Worm (Caenorhabditis elegans) whole organism, dauer: ENCODE data around the gene ZK938.1.
"Not testable (repeated sequence)": the region's sequence is repeated elsewhere in the genome, so short reads cannot be mapped to it uniquely, and the experiment has no call there.

Source experiments
- unc-62 ChIP-seq: sonication (generic microtip); optimal IDR thresholded peaks from 2 replicates; lab custom pipeline; 2017; ENCODE audit warnings: missing biosample characterization, missing genetic modification reagents, missing genetic modification characterization

Gene ZK938.1

ce11 chrII:9833855-9834254 lies 4.6 kb downstream of the ZK938.1 start, which contains the start of gene ZK938.3:
TSS of gene ZK938.3 (minus strand) at chrII:9833955.
- TF ChIP-seq unc-62 (GFP tag; lab: Kevin White, UChicago), result no peak

DNA sequence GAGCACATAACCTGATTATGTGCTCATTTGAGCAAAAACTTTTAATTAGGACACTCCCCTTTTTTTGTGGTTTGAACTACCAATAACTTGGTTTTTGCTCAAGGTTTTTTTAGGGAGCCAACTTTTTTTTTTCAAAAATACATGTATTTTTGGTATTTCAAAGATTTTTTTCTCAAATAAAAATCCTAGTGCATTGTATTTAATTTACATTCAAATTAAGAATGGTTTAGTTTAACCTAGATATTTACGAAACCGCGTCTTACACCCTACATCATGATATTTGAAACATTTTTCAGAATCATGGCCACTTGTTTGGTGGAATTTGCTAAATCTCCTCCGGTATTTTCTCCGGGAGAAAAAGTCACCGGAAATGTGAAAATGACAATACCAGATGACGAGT lies 5.7 kb downstream of the ZK938.1 start, which contains the start of gene arrd-5:
TSS of gene arrd-5 (plus strand) at position 301 of the 400 bp plus-strand sequence.
- no peak for TF ChIP-seq unc-62 (GFP tag; lab: Kevin White, UChicago)

ce11 chrII:9835958-9836357 lies 6.8 kb downstream of the ZK938.1 start:
- no peak for TF ChIP-seq unc-62 (GFP tag; lab: Kevin White, UChicago)

- TF ChIP-seq unc-62 (GFP tag; lab: Kevin White, UChicago), result no peak
These were observed 9.2 kb downstream of the ZK938.1 start, which contains the start of gene arrd-4 for ce11 chrII:9838260-9838935. TSS of gene arrd-4 (minus strand) at chrII:9838310.

DNA sequence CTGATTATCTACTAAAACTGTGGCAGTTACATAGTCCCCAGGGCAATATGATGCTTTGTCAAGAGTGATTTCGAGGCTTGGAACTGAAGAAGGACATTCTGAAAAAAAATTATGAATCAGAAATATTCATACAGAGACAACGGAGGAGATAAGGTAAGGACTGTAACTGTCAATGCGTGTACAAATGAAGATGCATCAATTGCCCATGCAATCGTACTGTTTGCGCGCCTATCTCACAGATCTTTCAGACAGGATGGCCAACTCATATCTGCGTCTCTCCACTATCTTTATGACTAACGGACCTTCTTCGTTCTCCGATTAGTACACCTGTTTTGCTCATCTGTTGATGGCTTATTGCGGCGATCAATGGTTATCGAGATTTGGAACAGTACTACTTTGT lies 11.1 kb downstream of the ZK938.1 start, which contains the start of gene ZK938.11:
TSS of gene ZK938.11 (minus strand) at position 101 of the 400 bp plus-strand sequence.
- TF ChIP-seq unc-62 (GFP tag; lab: Kevin White, UChicago), result no peak

DNA sequence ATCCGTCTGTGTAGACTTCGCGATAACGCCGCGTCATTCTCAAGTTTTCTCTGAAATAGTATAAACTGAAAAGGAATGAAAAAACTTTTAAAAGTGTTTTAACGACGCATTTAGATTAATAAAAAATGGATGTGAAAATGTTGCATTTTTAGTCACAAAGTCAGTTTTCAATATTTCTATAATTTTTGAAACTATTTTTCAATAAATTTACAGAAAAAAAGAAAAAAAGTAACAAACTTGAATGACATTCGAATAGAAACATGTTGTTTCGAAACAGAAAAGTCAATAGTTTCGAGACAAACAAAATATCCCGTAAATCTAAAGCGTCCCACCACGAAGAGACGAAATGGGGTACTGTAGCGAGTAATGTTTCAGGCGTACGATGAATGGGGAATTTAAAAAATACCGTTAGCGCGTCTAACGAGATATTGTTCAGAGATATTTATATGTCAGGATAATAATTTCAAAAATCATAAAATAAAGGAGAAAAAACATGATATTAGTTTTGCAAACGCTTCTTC lies 12.8 kb downstream of the ZK938.1 start, which contains the start of gene rnh-1.2:
TSS of gene rnh-1.2 (minus strand) at position 51 of the 521 bp plus-strand sequence.
- TF ChIP-seq unc-62 (GFP tag; lab: Kevin White, UChicago), result no peak

DNA sequence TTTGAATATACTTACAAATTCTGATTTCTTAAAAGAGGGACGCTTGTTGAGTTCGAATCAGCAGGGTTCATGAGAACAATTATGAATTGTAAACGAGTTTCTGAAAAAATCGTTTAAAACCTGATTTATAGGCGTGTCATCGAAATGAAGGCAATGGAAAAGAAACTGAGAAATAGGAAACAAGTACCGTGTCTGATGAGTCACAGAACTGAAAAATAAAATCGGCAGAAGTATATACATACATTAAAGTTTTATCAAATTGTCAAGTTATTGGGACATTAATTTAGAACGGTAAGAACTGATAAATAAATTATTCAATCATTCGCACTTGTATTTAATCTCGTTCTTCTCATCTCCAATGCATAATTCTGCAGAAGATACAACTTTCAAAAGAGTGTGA lies 16.0 kb downstream of the ZK938.1 start, which contains the start of gene chil-9:
TSS of gene chil-9 (minus strand) at position 101 of the 400 bp plus-strand sequence.
- TF ChIP-seq unc-62 (GFP tag; lab: Kevin White, UChicago), result no peak

- TF ChIP-seq unc-62 (GFP tag; lab: Kevin White, UChicago), result no peak
These were observed 20.3 kb downstream of the ZK938.1 start, which contains the start of gene old-2 for ce11 chrII:9849497-9849896. TSS of gene old-2 (minus strand) at chrII:9849597.

ce11 chrII:9850945-9851344 lies 21.7 kb downstream of the ZK938.1 start, which contains the start of gene ZK938.10:
TSS of gene ZK938.10 (minus strand) at chrII:9851045.
- TF ChIP-seq unc-62 (GFP tag; lab: Kevin White, UChicago), result no peak

DNA sequence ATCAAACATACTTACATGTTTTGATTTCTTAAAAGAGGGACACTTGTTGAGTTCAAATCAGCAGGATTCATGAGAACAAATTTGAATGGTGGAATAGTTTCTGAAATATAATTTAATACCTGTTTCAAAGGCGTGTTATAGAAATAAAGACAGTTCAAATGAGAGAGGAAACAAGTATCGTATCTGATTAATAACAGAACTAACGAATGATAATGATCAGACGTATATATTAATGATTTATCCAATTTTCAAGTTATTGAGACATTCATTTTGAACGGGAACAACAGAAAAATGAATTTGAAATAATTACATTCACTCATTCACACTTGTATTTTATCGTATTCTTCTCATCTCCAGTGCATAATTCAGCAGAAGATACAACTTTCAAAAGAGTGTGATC lies 26.4 kb downstream of the ZK938.1 start, which contains the start of gene chil-4:
TSS of gene chil-4 (minus strand) at position 101 of the 400 bp plus-strand sequence.
- TF ChIP-seq unc-62 (GFP tag; lab: Kevin White, UChicago), result no peak

ce11 chrII:9857791-9858190 lies 28.6 kb downstream of the ZK938.1 start, which contains the start of gene chil-6:
TSS of gene chil-6 (minus strand) at chrII:9857891.
- no peak for TF ChIP-seq unc-62 (GFP tag; lab: Kevin White, UChicago)

DNA sequence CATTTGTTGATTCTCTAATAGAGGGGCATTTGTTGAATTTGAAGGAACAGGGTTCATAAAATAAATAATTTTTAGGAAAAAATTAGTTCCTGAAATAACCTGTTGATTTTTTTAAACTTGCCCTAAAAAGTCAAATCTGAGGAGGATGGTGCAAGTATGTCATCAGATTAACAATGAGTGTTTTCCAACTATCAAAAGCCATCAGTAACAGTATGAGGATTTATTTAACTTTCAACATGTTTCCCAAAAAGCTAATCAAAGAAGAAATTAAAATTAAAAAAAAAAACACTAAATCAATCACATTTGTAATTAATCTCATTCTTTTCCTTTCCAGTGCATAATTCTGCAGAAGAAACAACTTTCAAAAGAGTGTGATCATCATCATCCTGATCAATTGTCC lies 30.4 kb downstream of the ZK938.1 start, which contains the start of gene chil-5:
TSS of gene chil-5 (minus strand) at position 101 of the 400 bp plus-strand sequence.
- no peak for TF ChIP-seq unc-62 (GFP tag; lab: Kevin White, UChicago)

- TF ChIP-seq unc-62 (GFP tag; lab: Kevin White, UChicago), result no peak
These were observed 32.2 kb downstream of the ZK938.1 start, which contains the start of gene chil-3 for ce11 chrII:9861394-9861793. TSS of gene chil-3 (minus strand) at chrII:9861494.

DNA sequence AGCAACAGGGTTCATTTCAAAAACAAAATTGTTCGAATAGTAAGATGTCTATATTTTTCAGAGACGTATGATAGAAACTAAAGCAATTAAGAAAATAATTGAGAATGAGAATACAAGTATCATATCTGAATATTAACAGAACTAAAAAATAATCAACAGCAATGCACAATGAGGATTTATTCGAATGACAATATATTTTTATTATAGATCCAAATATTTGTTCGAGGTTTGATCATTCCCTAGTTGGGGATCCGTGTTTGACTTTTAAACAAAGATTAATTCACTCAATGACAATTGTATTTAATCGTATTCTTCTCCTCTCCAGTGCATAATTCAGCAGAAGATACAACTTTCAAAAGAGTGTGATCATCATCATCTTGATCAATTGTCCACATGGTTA lies 32.9 kb downstream of the ZK938.1 start, which contains the start of gene C08H9.18:
TSS of gene C08H9.18 (minus strand) at position 101 of the 400 bp plus-strand sequence.
- TF ChIP-seq unc-62 (GFP tag; lab: Kevin White, UChicago), result no peak

DNA sequence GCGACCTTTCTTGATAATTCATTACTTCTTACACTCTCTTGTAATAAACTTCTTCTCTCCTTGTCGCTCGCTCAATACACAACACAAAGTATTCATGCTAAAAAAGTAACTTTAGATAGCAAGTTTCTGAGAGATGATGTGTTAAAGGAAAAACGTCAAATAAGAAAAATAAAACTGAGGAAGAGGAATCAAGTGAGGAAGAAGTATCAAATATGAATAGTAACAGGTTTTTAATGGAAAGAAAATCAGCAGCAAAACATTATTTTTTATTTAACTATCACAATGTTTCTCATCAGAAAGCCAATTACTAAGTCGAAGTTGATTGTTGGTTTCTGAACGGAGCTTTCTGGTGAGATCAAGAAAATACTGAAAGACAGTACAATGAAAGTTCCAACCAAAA lies 37.2 kb downstream of the ZK938.1 start, which contains the start of gene chil-1:
TSS of gene chil-1 (minus strand) at position 101 of the 400 bp plus-strand sequence.
- not testable (repeated sequence) for TF ChIP-seq unc-62 (GFP tag; lab: Kevin White, UChicago)

DNA sequence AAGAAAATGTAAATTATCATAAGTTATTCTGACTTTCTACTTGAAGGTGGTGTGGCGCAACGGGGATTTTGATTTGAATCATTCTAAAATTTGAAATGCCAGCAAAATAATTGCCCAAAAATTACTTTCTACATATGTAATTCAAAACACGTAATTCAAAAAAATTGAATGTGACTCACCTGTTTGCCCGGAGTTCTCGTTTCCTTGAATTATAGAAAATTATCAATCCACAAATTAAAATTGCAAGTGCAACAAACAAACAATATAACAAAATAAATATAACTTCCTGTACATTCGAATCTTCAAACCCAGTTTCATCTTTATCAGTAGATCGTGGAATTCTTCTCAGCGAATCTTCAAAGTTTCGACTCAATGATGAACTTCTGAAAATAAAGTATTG lies 39.0 kb downstream of the ZK938.1 start:
- TF ChIP-seq unc-62 (GFP tag; lab: Kevin White, UChicago), result no peak
